Worm (Caenorhabditis elegans) whole organism, L4 larva: ENCODE measurements around the gene B0222.1.

Source experiments
- ceh-20 ChIP-seq: fragments of 200-800 bp; sonication (Bioruptor generic); IDR thresholded peaks from 2 replicates; pipeline ENCODE4 v1.3.6; 2022; ENCODE audit warnings: missing genetic modification reagents, missing genetic modification characterization, missing compliant biosample characterization
- ces-1 ChIP-seq: fragments of 150-350 bp; sonication (generic microtip); optimal IDR thresholded peaks from 4 replicates; lab custom pipeline; 2014; ENCODE audit warnings: missing biosample characterization, missing genetic modification reagents, missing genetic modification characterization
- egl-27 ChIP-seq: sonication (generic microtip); optimal IDR thresholded peaks from 3 replicates; lab custom pipeline; 2017; ENCODE audit warnings: missing biosample characterization, missing genetic modification reagents, missing genetic modification characterization
- lim-7 ChIP-seq: fragments of 200-800 bp; sonication (Bioruptor generic); IDR thresholded peaks from 2 replicates; pipeline ENCODE4 v1.3.6; 2022; ENCODE audit warnings: missing genetic modification characterization, missing compliant biosample characterization
- mdl-1 ChIP-seq, 2 experiments: fragments of 150-350 bp in 1 of 2; sonication (generic microtip) in 1 of 2; optimal IDR thresholded peaks; 2 replicates each; lab custom pipeline; 2014 to 2017; ENCODE audit warnings: missing biosample characterization in 2 of 2, missing genetic modification characterization in 2 of 2
- mxl-3 ChIP-seq: fragments of 200-800 bp; sonication (Bioruptor generic); optimal IDR thresholded peaks from 2 replicates; lab custom pipeline; 2018; ENCODE audit warnings: mild to moderate bottlenecking, missing genetic modification characterization, missing compliant biosample characterization
- pha-4 ChIP-seq, 2 experiments: fragments of 150-350 bp in 1 of 2; fragments of 200-800 bp in 1 of 2; sonication (Bioruptor generic) in 1 of 2; IDR thresholded peaks in 1 of 2; optimal IDR thresholded peaks in 1 of 2; 2 replicates each; pipeline versions ENCODE4 v1.3.6 to Lab custom; 2014 to 2022; ENCODE audit warnings: missing genetic modification characterization in 2 of 2, missing genetic modification reagents in 2 of 2, missing biosample characterization in 1 of 2, missing compliant biosample characterization in 1 of 2
- pqm-1 ChIP-seq: sonication (generic microtip); optimal IDR thresholded peaks from 2 replicates; lab custom pipeline; 2017; ENCODE audit warnings: missing biosample characterization, missing genetic modification characterization
- rbr-2 ChIP-seq: sonication (generic microtip); optimal IDR thresholded peaks from 2 replicates; lab custom pipeline; 2016; ENCODE audit warnings: missing genotype, missing genetic modification characterization, missing compliant biosample characterization
- saeg-2 ChIP-seq: fragments of 200-800 bp; sonication (Bioruptor generic); IDR thresholded peaks from 2 replicates; pipeline ENCODE4 v1.3.6; 2022; ENCODE audit warnings: missing genetic modification reagents, missing genetic modification characterization, missing compliant biosample characterization
- skn-1 ChIP-seq: fragments of 150-350 bp; optimal IDR thresholded peaks from 2 replicates; lab custom pipeline; 2014; ENCODE audit warnings: missing biosample characterization, missing genetic modification characterization
- snpc-4 ChIP-seq: fragments of 150-350 bp; optimal IDR thresholded peaks from 2 replicates; lab custom pipeline; 2014; ENCODE audit warnings: missing biosample characterization, missing genetic modification characterization
- zag-1 ChIP-seq: fragments of 150-350 bp; optimal IDR thresholded peaks from 2 replicates; lab custom pipeline; 2014; ENCODE audit warnings: missing biosample characterization, missing genetic modification characterization
- zip-2 ChIP-seq: fragments of 150-350 bp; optimal IDR thresholded peaks from 2 replicates; lab custom pipeline; 2014; ENCODE audit warnings: missing biosample characterization, missing genetic modification characterization

- no peak for TF ChIP-seq pha-4 (GFP tag; IDR thresholded peaks at IDR 0.05; lab: Robert Waterston, UW)
- no peak for TF ChIP-seq pha-4 (tag; optimal IDR thresholded peaks at IDR 0.05; lab: Kevin White, UChicago)
- TF ChIP-seq ces-1 (GFP tag; lab: Kevin White, UChicago), result no peak
- no peak for TF ChIP-seq ceh-20 (GFP tag; lab: Robert Waterston, UW)
- no peak for TF ChIP-seq mdl-1 (tag; optimal IDR thresholded peaks at IDR 0.05; lab: Kevin White, UChicago)
- TF ChIP-seq skn-1 (tag; lab: Kevin White, UChicago), result no peak
- no peak for TF ChIP-seq zip-2 (tag; lab: Kevin White, UChicago)
- no peak for TF ChIP-seq rbr-2
- TF ChIP-seq saeg-2, result no peak
- no peak for TF ChIP-seq snpc-4 (tag; lab: Kevin White, UChicago)
- no peak for TF ChIP-seq lim-7
- TF ChIP-seq pqm-1 (tag; lab: Kevin White, UChicago), result no peak
- no peak for TF ChIP-seq mxl-3 (GFP tag; lab: Kevin White, UChicago)
- TF ChIP-seq egl-27 (tag; lab: Kevin White, UChicago), result no peak
- no peak for TF ChIP-seq zag-1 (tag; lab: Kevin White, UChicago)
Observed at ce11 chrV:9162118-9162729, 28.2 kb downstream of the B0222.1 start.
